In genomic region chr3R:26214301-26214700, dm6 we compare ENCODE assay signal across 2 fruit fly cellular contexts.
TF ChIP-seq lines count a peak whose summit lies in the region.

No protein-coding gene starts in this region.

TF ChIP-seq in whole organism, adult, 20 proteins besides CTCF, POLR2A, EP300 and RAD21 (continued from another document):
- peak; percentile 12 for TF ChIP-seq CG14711 (tag; optimal IDR thresholded peaks at IDR 0.05; lab: Kevin White, UChicago)

TF ChIP-seq in whole organism, prepupa, 60 proteins besides CTCF, POLR2A, EP300 and RAD21 (continued from another document):
- TF ChIP-seq vri (GFP tag; optimal IDR thresholded peaks at IDR 0.05; lab: Kevin White, UChicago): no peak
- TF ChIP-seq Smox (GFP tag; optimal IDR thresholded peaks at IDR 0.05; lab: Kevin White, UChicago): no peak
- peak; percentile 1 for TF ChIP-seq CG10631 (GFP tag; optimal IDR thresholded peaks at IDR 0.05; lab: Kevin White, UChicago)
- TF ChIP-seq CG10669 (GFP tag; optimal IDR thresholded peaks at IDR 0.05; lab: Kevin White, UChicago): no peak
- TF ChIP-seq fkh (GFP tag; optimal IDR thresholded peaks at IDR 0.05; lab: Kevin White, UChicago): no peak
- TF ChIP-seq CG6792 (GFP tag; optimal IDR thresholded peaks at IDR 0.05; lab: Kevin White, UChicago): peak; percentile 20
- TF ChIP-seq lz (GFP tag; optimal IDR thresholded peaks at IDR 0.05; lab: Kevin White, UChicago): peak; percentile 11
- TF ChIP-seq CG31627 (GFP tag; optimal IDR thresholded peaks at IDR 0.05; lab: Kevin White, UChicago): peak; percentile 1
- TF ChIP-seq pdm3 (GFP tag; optimal IDR thresholded peaks at IDR 0.05; lab: Kevin White, UChicago): peak; percentile 16
- no peak for TF ChIP-seq Sox102F (GFP tag; optimal IDR thresholded peaks at IDR 0.05; lab: Kevin White, UChicago)
- TF ChIP-seq CG7368 (GFP tag; optimal IDR thresholded peaks at IDR 0.05; lab: Kevin White, UChicago): no peak
- TF ChIP-seq CG32006 (GFP tag; optimal IDR thresholded peaks at IDR 0.05; lab: Kevin White, UChicago): peak; percentile 31
- TF ChIP-seq Ets96B (tag; optimal IDR thresholded peaks at IDR 0.05; lab: Kevin White, UChicago): no peak
- peak; percentile 19 for TF ChIP-seq Sox14 (GFP tag; optimal IDR thresholded peaks at IDR 0.05; lab: Kevin White, UChicago)
- TF ChIP-seq CG6163 (GFP tag; IDR thresholded peaks at IDR 0.05; lab: Robert Waterston, UW): peak; percentile 39; the same call in 1 of the 3 replicates
- TF ChIP-seq svp (GFP tag; lab: Kevin White, UChicago): peak; percentile 62
